Worm (Caenorhabditis elegans) whole organism, L4 larva: ENCODE data around the gene F26A1.8.

Experiments
- F26F4.8 ChIP-seq: fragments of 200-800 bp; sonication (Bioruptor generic); conservative IDR thresholded peaks from 2 replicates; pipeline ENCODE4 v1.3.6; 2022; ENCODE audit warnings: missing genetic modification characterization, missing compliant biosample characterization
- F37D6.2 ChIP-seq: sonication (generic microtip); optimal IDR thresholded peaks from 2 replicates; lab custom pipeline; 2016; ENCODE audit warnings: mild to moderate bottlenecking, missing genetic modification characterization, missing compliant biosample characterization
- F44E2.7 ChIP-seq: fragments of 200-800 bp; sonication (Bioruptor generic); IDR thresholded peaks from 2 replicates; pipeline ENCODE4 v2.1.2; 2022; ENCODE audit warnings: missing genetic modification characterization, missing compliant biosample characterization
- R02D3.7 ChIP-seq: fragments of 150-350 bp; sonication (generic microtip); optimal IDR thresholded peaks from 3 replicates; lab custom pipeline; 2014; ENCODE audit warnings: missing biosample characterization, missing genetic modification characterization
- T20F7.1 ChIP-seq: fragments of 200-800 bp; sonication (Bioruptor generic); optimal IDR thresholded peaks from 2 replicates; lab custom pipeline; 2018; ENCODE audit warnings: mild to moderate bottlenecking, missing genetic modification characterization, missing compliant biosample characterization
- T26A8.4 ChIP-seq: fragments of 200-800 bp; sonication (Bioruptor generic); IDR thresholded peaks from 2 replicates; pipeline ENCODE4 v1.3.6; 2022; ENCODE audit warnings: missing genetic modification characterization, missing compliant biosample characterization
- Y105C5A.15 ChIP-seq: fragments of 200-800 bp; sonication (Bioruptor generic); IDR thresholded peaks from 2 replicates; pipeline ENCODE4 v1.3.6; 2022; ENCODE audit warnings: missing genetic modification characterization, missing compliant biosample characterization
- aha-1 ChIP-seq: fragments of 150-350 bp; peaks from one replicate; lab custom pipeline; 2014; ENCODE audit warnings: missing biosample characterization, missing genetic modification characterization
- ama-1 ChIP-seq: fragments of 150-350 bp; optimal IDR thresholded peaks from 2 replicates; lab custom pipeline; 2014; ENCODE audit warnings: inconsistent platforms, mixed read lengths
- ceh-32 ChIP-seq: sonication (generic microtip); optimal IDR thresholded peaks from 2 replicates; lab custom pipeline; 2016; ENCODE audit warnings: mild to moderate bottlenecking, missing genetic modification characterization, missing compliant biosample characterization; ENCODE audit not compliant: poor library complexity
- ceh-82 ChIP-seq: sonication (generic microtip); optimal IDR thresholded peaks from 2 replicates; lab custom pipeline; 2017; ENCODE audit warnings: missing biosample characterization, missing genetic modification characterization
- daf-16 ChIP-seq, 3 experiments: sonication (generic microtip); optimal IDR thresholded peaks; 2 replicates each; lab custom pipeline; 2016 to 2017; ENCODE audit warnings: missing genetic modification characterization in 3 of 3, missing genetic modification reagents in 3 of 3, mild to moderate bottlenecking in 2 of 3, missing compliant biosample characterization in 2 of 3, missing biosample characterization in 1 of 3, moderate library complexity in 1 of 3
- dmd-6 ChIP-seq: fragments of 200-800 bp; sonication (Bioruptor generic); IDR thresholded peaks from 2 replicates; pipeline ENCODE4 v1.3.6; 2022; ENCODE audit warnings: missing genetic modification reagents, missing genetic modification characterization, missing compliant biosample characterization
- dmd-9 ChIP-seq: fragments of 200-800 bp; sonication (Bioruptor generic); IDR thresholded peaks from 2 replicates; pipeline ENCODE4 v1.3.6; 2022; ENCODE audit warnings: missing genetic modification reagents, missing genetic modification characterization, missing compliant biosample characterization
- gei-8 ChIP-seq: fragments of 200-800 bp; sonication (Bioruptor generic); optimal IDR thresholded peaks from 2 replicates; lab custom pipeline; 2018; ENCODE audit warnings: mild to moderate bottlenecking, missing genetic modification characterization, missing compliant biosample characterization
- hif-1 ChIP-seq, 2 experiments: sonication (generic microtip); optimal IDR thresholded peaks; 2 replicates each; lab custom pipeline; 2016 to 2017; ENCODE audit warnings: missing compliant biosample characterization in 2 of 2, missing genetic modification characterization in 2 of 2, missing genetic modification reagents in 2 of 2, missing genotype in 2 of 2, mild to moderate bottlenecking in 1 of 2
- jun-1 ChIP-seq: fragments of 150-350 bp; optimal IDR thresholded peaks from 2 replicates; lab custom pipeline; 2014; ENCODE audit warnings: missing biosample characterization, missing genetic modification reagents, missing genetic modification characterization
- lin-1 ChIP-seq: fragments of 200-800 bp; sonication (Bioruptor generic); IDR thresholded peaks from 2 replicates; pipeline ENCODE4 v1.3.6; 2022; ENCODE audit warnings: missing genetic modification reagents, missing genetic modification characterization, missing compliant biosample characterization
- lin-13 ChIP-seq: fragments of 150-350 bp; optimal IDR thresholded peaks from 2 replicates; lab custom pipeline; 2014; ENCODE audit warnings: missing biosample characterization, missing genetic modification reagents, missing genetic modification characterization
- lin-15B ChIP-seq: fragments of 150-350 bp; sonication (generic microtip); optimal IDR thresholded peaks from 3 replicates; lab custom pipeline; 2014; ENCODE audit warnings: missing biosample characterization, missing genetic modification characterization
- lin-38 ChIP-seq: fragments of 200-800 bp; sonication (Bioruptor generic); IDR thresholded peaks from 2 replicates; pipeline ENCODE4 v1.3.6; 2022; ENCODE audit warnings: missing genetic modification reagents, missing genetic modification characterization, missing compliant biosample characterization
- lir-3 ChIP-seq: sonication (generic microtip); optimal IDR thresholded peaks from 2 replicates; lab custom pipeline; 2016; ENCODE audit warnings: mild to moderate bottlenecking, missing genetic modification characterization, missing compliant biosample characterization
- madf-5 ChIP-seq, 2 experiments: fragments of 200-800 bp; sonication (Bioruptor generic); IDR thresholded peaks; 2 replicates each; pipeline ENCODE4 v1.3.6; 2022; ENCODE audit warnings: missing compliant biosample characterization in 2 of 2, missing genetic modification characterization in 2 of 2
- mdl-1 ChIP-seq, 2 experiments: fragments of 150-350 bp in 1 of 2; sonication (generic microtip) in 1 of 2; optimal IDR thresholded peaks; 2 replicates each; lab custom pipeline; 2014 to 2017; ENCODE audit warnings: missing biosample characterization in 2 of 2, missing genetic modification characterization in 2 of 2
- mdt-29 ChIP-seq: fragments of 200-800 bp; sonication (Bioruptor generic); IDR thresholded peaks from 2 replicates; pipeline ENCODE4 v1.3.6; 2022; ENCODE audit warnings: missing genetic modification reagents, missing genetic modification characterization, missing compliant biosample characterization
- mxl-2 ChIP-seq: fragments of 200-800 bp; sonication (Bioruptor generic); conservative IDR thresholded peaks from 2 replicates; pipeline ENCODE4 v1.3.6; 2022; ENCODE audit warnings: missing genetic modification reagents, missing genetic modification characterization, missing compliant biosample characterization
- nhr-10 ChIP-seq: fragments of 150-350 bp; optimal IDR thresholded peaks from 2 replicates; lab custom pipeline; 2014; ENCODE audit warnings: missing biosample characterization, missing genetic modification characterization
- nhr-11 ChIP-seq: fragments of 150-350 bp; optimal IDR thresholded peaks from 2 replicates; lab custom pipeline; 2014; ENCODE audit warnings: missing biosample characterization, missing genetic modification characterization
- nhr-25 ChIP-seq: sonication (generic microtip); optimal IDR thresholded peaks from 2 replicates; lab custom pipeline; 2017; ENCODE audit warnings: missing genetic modification characterization, mild to moderate bottlenecking, missing compliant biosample characterization, antibody characterized with exemption, moderate library complexity, borderline replicate concordance; ENCODE audit not compliant: insufficient read depth
- nhr-28 ChIP-seq: fragments of 150-350 bp; optimal IDR thresholded peaks from 2 replicates; lab custom pipeline; 2014; ENCODE audit warnings: missing biosample characterization, missing genetic modification characterization
- nhr-48 ChIP-seq: sonication (generic microtip); optimal IDR thresholded peaks from 2 replicates; lab custom pipeline; 2016; ENCODE audit warnings: mild to moderate bottlenecking, missing genetic modification characterization, missing compliant biosample characterization
- nhr-77 ChIP-seq: fragments of 150-350 bp; optimal IDR thresholded peaks from 2 replicates; lab custom pipeline; 2014; ENCODE audit warnings: missing biosample characterization, missing genetic modification characterization
- rbr-2 ChIP-seq: sonication (generic microtip); optimal IDR thresholded peaks from 2 replicates; lab custom pipeline; 2016; ENCODE audit warnings: missing genotype, missing genetic modification characterization, missing compliant biosample characterization
- snpc-1.2 ChIP-seq: fragments of 200-800 bp; sonication (Bioruptor generic); IDR thresholded peaks from 2 replicates; pipeline ENCODE4 v1.3.6; 2022; ENCODE audit warnings: missing genetic modification reagents, missing genetic modification characterization, missing compliant biosample characterization
- spr-1 ChIP-seq: sonication (generic microtip); optimal IDR thresholded peaks from 2 replicates; lab custom pipeline; 2016; ENCODE audit warnings: mild to moderate bottlenecking, missing genetic modification characterization, missing compliant biosample characterization
- spr-3 ChIP-seq: fragments of 200-800 bp; sonication (Bioruptor generic); optimal IDR thresholded peaks from 2 replicates; lab custom pipeline; 2018; ENCODE audit warnings: mild to moderate bottlenecking, missing genetic modification characterization, missing compliant biosample characterization
- zfp-2 ChIP-seq: sonication (generic microtip); optimal IDR thresholded peaks from 2 replicates; lab custom pipeline; 2016; ENCODE audit warnings: mild to moderate bottlenecking, missing genetic modification characterization, missing compliant biosample characterization
- ztf-11 ChIP-seq: fragments of 150-350 bp; optimal IDR thresholded peaks from 2 replicates; lab custom pipeline; 2014; ENCODE audit warnings: missing biosample characterization, missing genetic modification characterization
- ztf-7 ChIP-seq: fragments of 150-350 bp; optimal IDR thresholded peaks from 2 replicates; lab custom pipeline; 2014; ENCODE audit warnings: missing biosample characterization, missing genetic modification characterization

Gene F26A1.8

DNA sequence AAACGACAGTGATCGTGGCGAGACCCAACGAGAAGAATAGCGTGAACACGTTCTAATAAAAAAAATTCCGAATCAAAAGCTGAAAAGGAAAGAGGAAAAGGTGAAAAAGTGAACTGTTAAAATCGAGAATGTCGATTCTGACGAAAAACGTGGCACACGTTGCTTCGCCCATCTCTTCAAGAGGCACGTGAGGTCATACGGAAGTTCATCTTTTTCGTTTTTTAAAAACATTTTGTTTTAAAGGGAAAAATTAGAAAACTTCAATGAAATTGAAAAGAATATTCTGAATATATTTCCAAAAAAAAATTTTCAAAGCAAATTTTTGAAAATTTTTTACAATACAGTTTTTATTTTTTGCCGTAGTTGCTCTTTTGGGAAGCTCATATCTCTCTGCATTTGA lies 10.8 kb downstream of the F26A1.8 start, which contains the start of gene C38D4.7:
Gene C38D4.7 (minus strand): TSS at position 101 of the 400 bp plus-strand sequence.
- TF ChIP-seq nhr-28 (tag; lab: Kevin White, UChicago) (no peak), mdt-29 (GFP tag; lab: Robert Waterston, UW) (no peak), dmd-9 (no peak), mdl-1 (tag; optimal IDR thresholded peaks at IDR 0.05; lab: Kevin White, UChicago) (no peak), T26A8.4 (no peak), lir-3 (tag; lab: Kevin White, UChicago) (no peak), ceh-32 (no peak), F37D6.2 (tag; lab: Kevin White, UChicago) (no peak)

ce11 chrIII:4809526-4810153 lies 12.4 kb downstream of the F26A1.8 start, which contains the start of gene pal-1:
TSS of gene pal-1 (minus strand) at chrIII:4809576.
- TF ChIP-seq mxl-2 (GFP tag; lab: Robert Waterston, UW) (no peak), madf-5 (GFP tag; IDR thresholded peaks at IDR 0.05; lab: Robert Waterston, UW) (no peak), lir-3 (tag; lab: Kevin White, UChicago) (no peak), ztf-11 (tag; lab: Kevin White, UChicago) (no peak), aha-1 (tag; lab: Kevin White, UChicago) (no peak), gei-8 (GFP tag; lab: Kevin White, UChicago) (no peak), daf-16 (GFP tag; optimal IDR thresholded peaks at IDR 0.05; lab: Kevin White, UChicago) (no peak), daf-16 (tag; optimal IDR thresholded peaks at IDR 0.05; lab: Kevin White, UChicago) (no peak), nhr-10 (tag; lab: Kevin White, UChicago) (no peak), lin-1 (GFP tag; lab: Robert Waterston, UW) (no peak), nhr-77 (tag; lab: Kevin White, UChicago) (no peak), ztf-7 (no peak), lin-13 (no peak)
- TF ChIP-seq, all 104 proteins: peak for 0

ce11 chrIII:4808089-4808488 lies 14.0 kb downstream of the F26A1.8 start:
- no peak for TF ChIP-seq F26F4.8 (GFP tag; lab: Robert Waterston, UW)
- TF ChIP-seq daf-16 (GFP tag; optimal IDR thresholded peaks at IDR 0.05; lab: Kevin White, UChicago) = no peak
- peak; percentile 9 for TF ChIP-seq daf-16 (tag; optimal IDR thresholded peaks at IDR 0.05; lab: Kevin White, UChicago)
- TF ChIP-seq lin-38 (GFP tag; lab: Robert Waterston, UW) = 0 out of 2 replicates have a peak, but pooled peaks have one; percentile 17
- TF ChIP-seq T20F7.1 (GFP tag; lab: Kevin White, UChicago) = no peak

DNA sequence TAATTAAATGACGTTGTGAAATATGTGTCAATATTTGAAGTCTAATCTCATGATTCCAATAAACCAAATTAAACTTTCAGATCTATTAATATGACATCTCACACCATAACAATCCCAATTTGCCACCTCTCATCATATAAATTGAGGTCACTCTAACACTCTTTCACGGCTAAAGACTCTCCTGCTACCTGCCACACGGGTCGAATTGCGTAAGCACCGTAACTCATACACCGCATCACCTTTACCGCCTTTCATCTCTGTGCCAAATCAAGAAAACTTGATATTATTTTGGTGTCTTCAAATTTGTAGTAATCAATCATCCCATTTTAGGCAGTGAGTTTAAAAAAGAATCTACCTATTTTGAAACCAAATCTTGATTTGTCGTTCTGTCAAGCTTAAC lies 15.7 kb downstream of the F26A1.8 start:
- TF ChIP-seq ama-1 (lab: Kevin White, UChicago) = no peak
- TF ChIP-seq R02D3.7 (tag; lab: Kevin White, UChicago) = no peak
- TF ChIP-seq Y105C5A.15 = no peak
- no peak for TF ChIP-seq nhr-11 (tag; lab: Kevin White, UChicago)
- TF ChIP-seq lin-38 (GFP tag; lab: Robert Waterston, UW) = no peak
- no peak for TF ChIP-seq dmd-6
- TF ChIP-seq nhr-48 (tag; lab: Kevin White, UChicago) = no peak
- no peak for TF ChIP-seq jun-1 (tag; lab: Kevin White, UChicago)
- no peak for TF ChIP-seq ceh-82 (tag; lab: Kevin White, UChicago)
- no peak for TF ChIP-seq snpc-1.2 (GFP tag; lab: Robert Waterston, UW)
- TF ChIP-seq spr-3 = no peak
- no peak for TF ChIP-seq zfp-2 (tag; lab: Kevin White, UChicago)
- TF ChIP-seq lin-15B (tag; lab: Kevin White, UChicago) = no peak
- TF ChIP-seq ztf-7 = no peak
- no peak for TF ChIP-seq hif-1 (tag; optimal IDR thresholded peaks at IDR 0.05; lab: Kevin White, UChicago)
- TF ChIP-seq F44E2.7 (GFP tag; lab: Robert Waterston, UW) = no peak
- no peak for TF ChIP-seq nhr-25
- TF ChIP-seq rbr-2 = no peak
- TF ChIP-seq lin-13 = no peak
- TF ChIP-seq spr-1 (tag; lab: Kevin White, UChicago) = no peak
- TF ChIP-seq, all 104 proteins: peak for 0
